Worm (Caenorhabditis elegans): Measurements from ENCODE around the gene eel-1.

- TF ChIP-seq tlf-1 (GFP tag; optimal IDR thresholded peaks at IDR 0.05) (no peak), lin-40 (tag; optimal IDR thresholded peaks at IDR 0.05) (no peak), hlh-12 (tag; optimal IDR thresholded peaks at IDR 0.05) (no peak), D2030.7 (GFP tag; IDR thresholded peaks at IDR 0.05) (no peak), ZK185.1 (tag; optimal IDR thresholded peaks at IDR 0.05; ENCODE audit: poor library complexity, severe bottlenecking) (no peak), ztf-18 (tag; optimal IDR thresholded peaks at IDR 0.05) (no peak), ceh-40 (GFP tag; IDR thresholded peaks at IDR 0.05) (no peak), F57C9.4 (tag; optimal IDR thresholded peaks at IDR 0.05) (no peak), ets-4 (GFP tag; optimal IDR thresholded peaks at IDR 0.05) (no peak), pha-4 (tag; optimal IDR thresholded peaks at IDR 0.05) (no peak), attf-5 (GFP tag; optimal IDR thresholded peaks at IDR 0.05) (no peak), akir-1 (GFP tag; optimal IDR thresholded peaks at IDR 0.05) (no peak), unc-62 (GFP tag; optimal IDR thresholded peaks at IDR 0.05) (no peak), zim-3 (tag; optimal IDR thresholded peaks at IDR 0.05) (no peak)
These were observed 47.1 kb upstream of the eel-1 start for ce11 chrIV:3097019-3097418.

Data from whole organism, young adult.